Worm (Caenorhabditis elegans): ENCODE results near the gene ZC15.1.

ZC15.1 gene

DNA sequence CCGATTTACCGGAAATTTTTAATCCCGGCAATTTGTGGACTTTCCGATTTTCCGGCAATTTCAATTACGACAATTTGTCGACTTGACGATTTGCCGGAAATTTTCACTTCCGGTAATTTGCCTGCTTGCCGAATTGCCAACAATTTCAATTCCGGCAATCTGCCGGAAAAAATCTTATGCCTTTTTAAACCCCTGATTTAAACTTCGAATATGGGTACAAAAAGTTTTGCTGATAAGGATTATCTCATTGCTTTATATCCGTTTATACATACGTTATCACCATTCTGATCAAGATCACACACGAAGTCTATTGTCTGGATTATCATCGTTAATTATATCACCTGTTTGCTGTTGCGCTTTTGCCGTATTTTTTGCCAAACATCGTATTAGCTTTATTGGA is 50.6 kb downstream of the ZC15.1 start, which contains the start of gene grd-11:
Gene grd-11 (plus strand): TSS at position 301 of the 400 bp plus-strand sequence.
- TF ChIP-seq hsf-1 (GFP tag; IDR thresholded peaks at IDR 0.05): no peak
- no peak for TF ChIP-seq egl-44 (GFP tag; IDR thresholded peaks at IDR 0.05)
- TF ChIP-seq attf-6 (GFP tag; IDR thresholded peaks at IDR 0.05): no peak
- TF ChIP-seq ztf-18 (tag; optimal IDR thresholded peaks at IDR 0.05): no peak
- no peak for TF ChIP-seq F22D6.2 (tag; optimal IDR thresholded peaks at IDR 0.05)
- no peak for TF ChIP-seq Y53F4B.3 (GFP tag; IDR thresholded peaks at IDR 0.05)
- no peak for TF ChIP-seq nfya-2 (GFP tag; IDR thresholded peaks at IDR 0.05)
- no peak for TF ChIP-seq snpc-4 (GFP tag; optimal IDR thresholded peaks at IDR 0.05)
- TF ChIP-seq snpc-4 (tag; optimal IDR thresholded peaks at IDR 0.05): no peak
- no peak for TF ChIP-seq athp-1 (tag; optimal IDR thresholded peaks at IDR 0.05)
- no peak for TF ChIP-seq gei-17 (GFP tag; optimal IDR thresholded peaks at IDR 0.05)
- no peak for TF ChIP-seq ZK185.1 (tag; optimal IDR thresholded peaks at IDR 0.05; ENCODE audit: poor library complexity, severe bottlenecking)
- no peak for TF ChIP-seq pbrm-1 (GFP tag; IDR thresholded peaks at IDR 0.05)
- TF ChIP-seq lin-54 (GFP tag; optimal IDR thresholded peaks at IDR 0.05): no peak
- TF ChIP-seq ceh-40 (GFP tag; IDR thresholded peaks at IDR 0.05): no peak
- no peak for TF ChIP-seq cebp-2 (GFP tag; IDR thresholded peaks at IDR 0.05)
- no peak for TF ChIP-seq him-1 (tag; optimal IDR thresholded peaks at IDR 0.05)
- no peak for TF ChIP-seq nfya-1 (tag; optimal IDR thresholded peaks at IDR 0.05; ENCODE audit: borderline replicate concordance, insufficient read depth)
- TF ChIP-seq snpc-3.4 (tag; optimal IDR thresholded peaks at IDR 0.05): no peak
- TF ChIP-seq ztf-3 (GFP tag; optimal IDR thresholded peaks at IDR 0.05): no peak

Measured in whole organism, young adult.